Fruit fly (Drosophila melanogaster) whole organism, embryonic: ENCODE results near the gene CG13367.

ENCODE experiments used
- CG10267 ChIP-seq: fragments of 200-800 bp; sonication (Bioruptor generic); optimal IDR thresholded peaks from 2 replicates; lab custom pipeline; 2018; ENCODE audit warnings: missing biosample characterization, mild to moderate bottlenecking, missing genetic modification characterization, moderate library complexity
- CG11247 ChIP-seq: fragments of 200-800 bp; sonication (Bioruptor generic); IDR thresholded peaks from 2 replicates; pipeline ENCODE4 v1.3.6; 2022; ENCODE audit warnings: missing biosample characterization, missing genetic modification characterization
- CG11695 ChIP-seq: fragments of 200-800 bp; sonication (Bioruptor generic); IDR thresholded peaks from 3 replicates; pipeline ENCODE4 v1.3.6; 2022; ENCODE audit warnings: missing biosample characterization, missing genetic modification characterization
- CG12769 ChIP-seq: fragments of 200-800 bp; sonication (Bioruptor generic); optimal IDR thresholded peaks from 2 replicates; lab custom pipeline; 2019; ENCODE audit warnings: missing biosample characterization, mild to moderate bottlenecking, missing genetic modification characterization, moderate library complexity
- CG13624 ChIP-seq: fragments of 200-800 bp; sonication (Bioruptor generic); optimal IDR thresholded peaks from 2 replicates; lab custom pipeline; 2016; ENCODE audit warnings: missing biosample characterization, missing genetic modification characterization
- CG14667 ChIP-seq: fragments of 200-800 bp; sonication (Bioruptor generic); IDR thresholded peaks from 2 replicates; pipeline ENCODE4 v1.3.6; 2022; ENCODE audit warnings: missing biosample characterization, missing genetic modification characterization
- CG15269 ChIP-seq: fragments of 200-800 bp; sonication (Bioruptor generic); optimal IDR thresholded peaks from 2 replicates; lab custom pipeline; 2018; ENCODE audit warnings: missing biosample characterization, mild to moderate bottlenecking, missing genetic modification characterization, moderate library complexity
- CG15696 ChIP-seq: fragments of 200-800 bp; sonication (Bioruptor generic); optimal IDR thresholded peaks from 2 replicates; lab custom pipeline; 2019; ENCODE audit warnings: missing biosample characterization, mild to moderate bottlenecking, missing genetic modification characterization, moderate library complexity
- CG1603 ChIP-seq: fragments of 200-800 bp; sonication (Bioruptor generic); optimal IDR thresholded peaks from 2 replicates; lab custom pipeline; 2019; ENCODE audit warnings: missing biosample characterization, mild to moderate bottlenecking, missing genetic modification characterization, moderate library complexity
- CG16779 ChIP-seq: fragments of 200-800 bp; sonication (Bioruptor generic); IDR thresholded peaks from 2 replicates; pipeline ENCODE4 v1.3.6; 2022; ENCODE audit warnings: missing biosample characterization, missing genetic modification characterization
- CG17361 ChIP-seq: fragments of 200-800 bp; sonication (Bioruptor generic); IDR thresholded peaks from 3 replicates; pipeline ENCODE4 v1.3.6; 2022; ENCODE audit warnings: missing biosample characterization, missing genetic modification characterization
- CG2202 ChIP-seq: fragments of 200-800 bp; sonication (Bioruptor generic); optimal IDR thresholded peaks from 2 replicates; lab custom pipeline; 2018; ENCODE audit warnings: missing biosample characterization, mild to moderate bottlenecking, missing genetic modification characterization
- CG2712 ChIP-seq: fragments of 200-800 bp; optimal IDR thresholded peaks from 3 replicates; lab custom pipeline; 2019; ENCODE audit warnings: missing biosample characterization, mild to moderate bottlenecking, missing genetic modification characterization, moderate library complexity
- CG31441 ChIP-seq: fragments of 200-800 bp; sonication (Bioruptor generic); IDR thresholded peaks from 2 replicates; pipeline ENCODE4 v1.3.6; 2022; ENCODE audit warnings: missing biosample characterization, missing genetic modification characterization
- CG3163 ChIP-seq: fragments of 200-800 bp; sonication (Bioruptor generic); optimal IDR thresholded peaks from 3 replicates; lab custom pipeline; 2016; ENCODE audit warnings: missing biosample characterization, missing genetic modification characterization
- CG33557 ChIP-seq: fragments of 200-800 bp; sonication (Bioruptor generic); optimal IDR thresholded peaks from 2 replicates; lab custom pipeline; 2019; ENCODE audit warnings: missing biosample characterization, mild to moderate bottlenecking, missing genetic modification characterization, moderate library complexity
- CG3407 ChIP-seq: fragments of 200-800 bp; sonication (Bioruptor generic); optimal IDR thresholded peaks from 2 replicates; lab custom pipeline; 2018; ENCODE audit warnings: missing biosample characterization, mild to moderate bottlenecking, missing genetic modification characterization
- CG3838 ChIP-seq: fragments of 200-800 bp; sonication (Bioruptor generic); optimal IDR thresholded peaks from 3 replicates; lab custom pipeline; 2016; ENCODE audit warnings: missing biosample characterization, missing genetic modification characterization
- CG3847 ChIP-seq: fragments of 200-800 bp; sonication (Bioruptor generic); IDR thresholded peaks from 2 replicates; pipeline ENCODE4 v1.3.6; 2022; ENCODE audit warnings: missing biosample characterization, missing genetic modification characterization
- CG4617 ChIP-seq: fragments of 200-800 bp; sonication (Bioruptor generic); optimal IDR thresholded peaks from 3 replicates; lab custom pipeline; 2016; ENCODE audit warnings: missing biosample characterization, missing genetic modification characterization, borderline replicate concordance
- CG6654 ChIP-seq: fragments of 200-800 bp; sonication (Bioruptor generic); optimal IDR thresholded peaks from 2 replicates; lab custom pipeline; 2017; ENCODE audit warnings: missing biosample characterization, mild to moderate bottlenecking, missing genetic modification characterization
- CG6683 ChIP-seq: fragments of 200-800 bp; sonication (Bioruptor generic); optimal IDR thresholded peaks from 2 replicates; lab custom pipeline; 2017; ENCODE audit warnings: missing biosample characterization, mild to moderate bottlenecking, missing genetic modification characterization, missing genetic modification reagents
- CG6791 ChIP-seq: fragments of 200-800 bp; sonication (Bioruptor generic); IDR thresholded peaks from 3 replicates; pipeline ENCODE4 v1.3.6; 2022; ENCODE audit warnings: missing biosample characterization, missing genetic modification characterization; ENCODE audit not compliant: partially characterized antibody
- CG7963 ChIP-seq: fragments of 200-800 bp; sonication (Bioruptor generic); IDR thresholded peaks from 3 replicates; pipeline ENCODE4 v1.3.6; 2022; ENCODE audit warnings: missing biosample characterization, missing genetic modification characterization; ENCODE audit not compliant: partially characterized antibody
- CG8290 ChIP-seq, 3 experiments: fragments of 200-800 bp; sonication (Bioruptor generic); optimal IDR thresholded peaks; 2 replicates each; lab custom pipeline; 2016 to 2019; ENCODE audit warnings: missing biosample characterization in 3 of 3, missing genetic modification characterization in 3 of 3, mild to moderate bottlenecking in 2 of 3, moderate library complexity in 1 of 3
- CG9609 ChIP-seq: fragments of 200-800 bp; sonication (Bioruptor generic); optimal IDR thresholded peaks from 3 replicates; lab custom pipeline; 2016; ENCODE audit warnings: missing biosample characterization, missing genetic modification characterization
- CG9727 ChIP-seq: fragments of 200-800 bp; sonication (Bioruptor generic); optimal IDR thresholded peaks from 3 replicates; lab custom pipeline; 2017; ENCODE audit warnings: missing biosample characterization, mild to moderate bottlenecking, missing genetic modification characterization
- CoRest ChIP-seq: fragments of 200-800 bp; sonication (Bioruptor generic); optimal IDR thresholded peaks from 3 replicates; lab custom pipeline; 2018; ENCODE audit warnings: missing biosample characterization, mild to moderate bottlenecking, missing genetic modification characterization, moderate library complexity
- CrebB ChIP-seq: fragments of 200-800 bp; sonication (Bioruptor generic); optimal IDR thresholded peaks from 3 replicates; lab custom pipeline; 2018; ENCODE audit warnings: missing biosample characterization, mild to moderate bottlenecking, missing genetic modification characterization
- E2f2 ChIP-seq: fragments of 200-800 bp; sonication (Bioruptor generic); IDR thresholded peaks from 2 replicates; pipeline ENCODE4 v1.3.6; 2022; ENCODE audit warnings: missing biosample characterization, missing genetic modification characterization
- HLH54F ChIP-seq: fragments of 200-800 bp; sonication (Bioruptor generic); optimal IDR thresholded peaks from 3 replicates; lab custom pipeline; 2016; ENCODE audit warnings: missing biosample characterization, missing genetic modification characterization
- Hand ChIP-seq: fragments of 200-800 bp; sonication (Bioruptor generic); optimal IDR thresholded peaks from 2 replicates; lab custom pipeline; 2017; ENCODE audit warnings: mild to moderate bottlenecking, missing biosample characterization, missing genetic modification reagents, missing genetic modification characterization
- Hr39 ChIP-seq: fragments of >200 bp; optimal IDR thresholded peaks from 2 replicates; lab custom pipeline; 2017
- Lhr ChIP-seq: fragments of 200-800 bp; sonication (Bioruptor generic); optimal IDR thresholded peaks from 3 replicates; lab custom pipeline; 2017; ENCODE audit warnings: mild to moderate bottlenecking, missing biosample characterization, missing genetic modification reagents, missing genetic modification characterization
- NfI ChIP-seq: fragments of 200-800 bp; sonication (Bioruptor generic); optimal IDR thresholded peaks from 3 replicates; lab custom pipeline; 2018; ENCODE audit warnings: missing biosample characterization, mild to moderate bottlenecking, missing genetic modification characterization, moderate library complexity
- Optix ChIP-seq: fragments of 200-800 bp; sonication (Bioruptor generic); IDR thresholded peaks from 3 replicates; pipeline ENCODE4 v1.3.6; 2022; ENCODE audit warnings: missing biosample characterization, missing genetic modification characterization
- Ravus ChIP-seq: fragments of 200-800 bp; sonication (Bioruptor generic); IDR thresholded peaks from 2 replicates; pipeline ENCODE4 v1.3.6; 2022; ENCODE audit warnings: missing biosample characterization, missing genetic modification characterization
- Vsx1 ChIP-seq: fragments of 200-800 bp; sonication (Bioruptor generic); optimal IDR thresholded peaks from 2 replicates; lab custom pipeline; 2017; ENCODE audit warnings: missing biosample characterization, mild to moderate bottlenecking, missing genetic modification characterization, missing genetic modification reagents
- bab2 ChIP-seq: fragments of 200-800 bp; sonication (Bioruptor generic); optimal IDR thresholded peaks from 2 replicates; lab custom pipeline; 2016; ENCODE audit warnings: missing biosample characterization, missing genetic modification characterization
- bigmax ChIP-seq: fragments of 200-800 bp; sonication (Bioruptor generic); optimal IDR thresholded peaks from 2 replicates; lab custom pipeline; 2018; ENCODE audit warnings: missing biosample characterization, mild to moderate bottlenecking, missing genetic modification characterization
- caup ChIP-seq: fragments of 200-800 bp; sonication (Bioruptor generic); optimal IDR thresholded peaks from 3 replicates; lab custom pipeline; 2017; ENCODE audit warnings: missing biosample characterization, mild to moderate bottlenecking, missing genetic modification characterization, moderate library complexity; ENCODE audit not compliant: severe bottlenecking
- corto ChIP-seq: fragments of 200-800 bp; sonication (Bioruptor generic); optimal IDR thresholded peaks from 2 replicates; lab custom pipeline; 2016; ENCODE audit warnings: missing biosample characterization, mild to moderate bottlenecking, missing genetic modification characterization, moderate library complexity
- emc ChIP-seq: fragments of 200-800 bp; sonication (Bioruptor generic); optimal IDR thresholded peaks from 2 replicates; lab custom pipeline; 2016; ENCODE audit warnings: missing biosample characterization, missing genetic modification characterization
- ems ChIP-seq: fragments of 200-800 bp; sonication (Bioruptor generic); optimal IDR thresholded peaks from 3 replicates; lab custom pipeline; 2016; ENCODE audit warnings: missing biosample characterization, missing genetic modification characterization
- ftz-f1 ChIP-seq: fragments of 200-800 bp; sonication (Bioruptor generic); optimal IDR thresholded peaks from 2 replicates; lab custom pipeline; 2016; ENCODE audit warnings: missing biosample characterization, missing genetic modification characterization
- sens ChIP-seq: fragments of 200-800 bp; sonication (Bioruptor generic); peaks from one replicate; lab custom pipeline; 2016; ENCODE audit warnings: missing biosample characterization, missing genetic modification characterization
- sqz ChIP-seq: fragments of 200-800 bp; sonication (Bioruptor generic); optimal IDR thresholded peaks from 3 replicates; lab custom pipeline; 2018; ENCODE audit warnings: missing biosample characterization, mild to moderate bottlenecking, missing genetic modification characterization
- zf30C ChIP-seq: fragments of 200-800 bp; sonication (Bioruptor generic); optimal IDR thresholded peaks from 3 replicates; lab custom pipeline; 2018; ENCODE audit warnings: missing biosample characterization, mild to moderate bottlenecking, missing genetic modification characterization
- zfh2 ChIP-seq: fragments of 200-800 bp; sonication (Bioruptor generic); optimal IDR thresholded peaks from 2 replicates; lab custom pipeline; 2016; ENCODE audit warnings: missing biosample characterization, missing genetic modification characterization

The CG13367 gene

dm6 chrX:655492-656379, 11.2 kb downstream of the CG13367 start, which contains the start of the genes Hmt4-20 and SkpA (continued):
- no peak for TF ChIP-seq Vsx1 (GFP tag; lab: Kevin White, UChicago)
- TF ChIP-seq CG6791, result peak; percentile 93
- peak; percentile 79 for TF ChIP-seq sens
- TF ChIP-seq CG12769 (tag; lab: Kevin White, UChicago), result no peak
- peak; percentile 5 for TF ChIP-seq CG9727 (GFP tag; lab: Kevin White, UChicago)
- no peak for TF ChIP-seq zf30C
- peak; percentile 19 for TF ChIP-seq CG3163
- TF ChIP-seq emc (GFP tag; lab: Kevin White, UChicago), result no peak
- TF ChIP-seq Ravus, result no peak
- peak; percentile 10 for TF ChIP-seq bab2
- peak; percentile 89 for TF ChIP-seq CG4617 (GFP tag; lab: Kevin White, UChicago)
- peak; percentile 37 for TF ChIP-seq CG13624 (GFP tag; lab: Kevin White, UChicago)
- no peak for TF ChIP-seq CG2202 (tag; lab: Kevin White, UChicago)
- TF ChIP-seq CG31441 (GFP tag; lab: Robert Waterston, UW), result no peak
- TF ChIP-seq bigmax (GFP tag; lab: Kevin White, UChicago), result no peak
- no peak for TF ChIP-seq Hand (GFP tag; lab: Kevin White, UChicago)
- no peak for TF ChIP-seq CG6683 (GFP tag; lab: Kevin White, UChicago)
- no peak for TF ChIP-seq CG3407 (GFP tag; lab: Kevin White, UChicago)
- TF ChIP-seq CrebB, result no peak
- peak; percentile 37; the same call in 2 of the 3 replicates for TF ChIP-seq CG17361 (GFP tag; lab: Robert Waterston, UW)
- peak; percentile 62 for TF ChIP-seq CG10267 (tag; lab: Kevin White, UChicago)
- no peak for TF ChIP-seq CG16779 (GFP tag; lab: Robert Waterston, UW)
- no peak for TF ChIP-seq NfI (GFP tag; lab: Kevin White, UChicago)
- TF ChIP-seq CG3847 (GFP tag; lab: Robert Waterston, UW), result peak; percentile 37; the same call in 1 of the 2 replicates
- peak; percentile 37 for TF ChIP-seq zfh2 (GFP tag; lab: Kevin White, UChicago)
- TF ChIP-seq caup, result no peak
- no peak for TF ChIP-seq ftz-f1 (GFP tag; lab: Kevin White, UChicago)
- TF ChIP-seq corto (GFP tag; lab: Kevin White, UChicago), result no peak
- no peak for TF ChIP-seq HLH54F
- peak; percentile 25 for TF ChIP-seq CoRest (tag; lab: Kevin White, UChicago)
- TF ChIP-seq CG3838 (GFP tag; lab: Kevin White, UChicago), result no peak
- peak; percentile 23 for TF ChIP-seq CG2712 (tag; lab: Kevin White, UChicago)
- TF ChIP-seq Hr39 (lab: Kevin White, UChicago), result no peak
- peak; percentile 57 for TF ChIP-seq Lhr (GFP tag; lab: Kevin White, UChicago)
- TF ChIP-seq CG8290 (GFP tag; optimal IDR thresholded peaks at IDR 0.05; lab: Kevin White, UChicago), result no peak
- no peak for TF ChIP-seq CG8290 (tag; optimal IDR thresholded peaks at IDR 0.05; lab: Kevin White, UChicago)
- no peak for TF ChIP-seq CG15696 (tag; lab: Kevin White, UChicago)
- TF ChIP-seq CG14667 (GFP tag; lab: Robert Waterston, UW), result no peak
- TF ChIP-seq ems (GFP tag; lab: Kevin White, UChicago), result no peak
- no peak for TF ChIP-seq CG11247
- no peak for TF ChIP-seq Optix
- TF ChIP-seq sqz, result no peak
- peak; percentile 88 for TF ChIP-seq CG7963 (GFP tag; lab: Robert Waterston, UW)
- peak; percentile 55 for TF ChIP-seq E2f2
- TF ChIP-seq CG15269 (tag; lab: Kevin White, UChicago), result no peak
- no peak for TF ChIP-seq CG11695 (GFP tag; lab: Robert Waterston, UW)
- no peak for TF ChIP-seq CG33557 (GFP tag; lab: Kevin White, UChicago)
- peak; percentile 71 for TF ChIP-seq CG1603 (tag; lab: Kevin White, UChicago)
- no peak for TF ChIP-seq CG9609 (GFP tag; lab: Kevin White, UChicago)
- no peak for TF ChIP-seq CG6654 (GFP tag; lab: Kevin White, UChicago)
